Fruit fly (Drosophila melanogaster) whole organism, prepupa: Measurements from ENCODE around the gene axo.
A peak's percentile ranks its signal among the peaks of the same experiment; 100 is the strongest.

Source experiments
- Blimp-1 ChIP-seq: fragments of 200-800 bp; sonication (Bioruptor generic); optimal IDR thresholded peaks from 3 replicates; lab custom pipeline; 2017; ENCODE audit warnings: missing biosample characterization, missing genetic modification characterization, mild to moderate bottlenecking, moderate library complexity, missing genetic modification reagents
- CG10669 ChIP-seq: fragments of 200-800 bp; sonication (Bioruptor generic); optimal IDR thresholded peaks from 3 replicates; lab custom pipeline; 2018; ENCODE audit warnings: missing biosample characterization, mild to moderate bottlenecking, missing genetic modification characterization, moderate library complexity
- CG11294 ChIP-seq: fragments of 200-800 bp; sonication (Bioruptor generic); IDR thresholded peaks from 2 replicates; pipeline ENCODE4 v1.3.6; 2022; ENCODE audit warnings: missing biosample characterization, missing genetic modification characterization
- CG11762 ChIP-seq: fragments of 200-800 bp; sonication (Bioruptor generic); optimal IDR thresholded peaks from 3 replicates; lab custom pipeline; 2016; ENCODE audit warnings: missing biosample characterization, missing genetic modification characterization; ENCODE audit not compliant: insufficient read depth
- CG15336 ChIP-seq: fragments of 200-800 bp; sonication (Bioruptor generic); IDR thresholded peaks from 2 replicates; pipeline ENCODE4 v1.3.6; 2022; ENCODE audit warnings: missing biosample characterization, missing genetic modification characterization
- CG1621 ChIP-seq: fragments of 200-800 bp; sonication (Bioruptor generic); optimal IDR thresholded peaks from 3 replicates; lab custom pipeline; 2018; ENCODE audit warnings: missing biosample characterization, mild to moderate bottlenecking, missing genetic modification characterization
- CG16779 ChIP-seq: fragments of 200-800 bp; sonication (Bioruptor generic); optimal IDR thresholded peaks from 3 replicates; lab custom pipeline; 2017; ENCODE audit warnings: missing biosample characterization, mild to moderate bottlenecking, missing genetic modification characterization
- CG3032 ChIP-seq: fragments of 200-800 bp; optimal IDR thresholded peaks from 2 replicates; lab custom pipeline; 2019; ENCODE audit warnings: missing biosample characterization, mild to moderate bottlenecking, missing genetic modification characterization, moderate library complexity
- CG31627 ChIP-seq: fragments of 200-800 bp; sonication (Bioruptor generic); optimal IDR thresholded peaks from 3 replicates; lab custom pipeline; 2016; ENCODE audit warnings: missing biosample characterization, missing genetic modification characterization
- CG32006 ChIP-seq: fragments of 200-800 bp; sonication (Bioruptor generic); optimal IDR thresholded peaks from 3 replicates; lab custom pipeline; 2017; ENCODE audit warnings: missing biosample characterization, mild to moderate bottlenecking, missing genetic modification characterization
- CG34406 ChIP-seq: fragments of 200-800 bp; sonication (Bioruptor generic); optimal IDR thresholded peaks from 3 replicates; lab custom pipeline; 2016; ENCODE audit warnings: missing biosample characterization, missing genetic modification characterization
- CG3919 ChIP-seq: fragments of 200-800 bp; sonication (Bioruptor generic); optimal IDR thresholded peaks from 3 replicates; lab custom pipeline; 2016; ENCODE audit warnings: missing biosample characterization, missing genetic modification characterization
- CG4318 ChIP-seq: fragments of 200-800 bp; sonication (Bioruptor generic); optimal IDR thresholded peaks from 3 replicates; lab custom pipeline; 2017; ENCODE audit warnings: missing biosample characterization, mild to moderate bottlenecking, missing genetic modification characterization
- CG6163 ChIP-seq: fragments of 200-800 bp; sonication (Bioruptor generic); IDR thresholded peaks from 3 replicates; pipeline ENCODE4 v1.3.6; 2022; ENCODE audit warnings: missing biosample characterization, missing genetic modification characterization
- CG6276 ChIP-seq: fragments of 200-800 bp; sonication (Bioruptor generic); optimal IDR thresholded peaks from 2 replicates; lab custom pipeline; 2017; ENCODE audit warnings: missing biosample characterization, mild to moderate bottlenecking, missing genetic modification characterization
- CG6792 ChIP-seq: fragments of 200-800 bp; sonication (Bioruptor generic); optimal IDR thresholded peaks from 3 replicates; lab custom pipeline; 2016; ENCODE audit warnings: missing biosample characterization, missing genetic modification characterization
- CG6808 ChIP-seq: fragments of 200-800 bp; sonication (Bioruptor generic); optimal IDR thresholded peaks from 3 replicates; lab custom pipeline; 2017; ENCODE audit warnings: missing biosample characterization, missing genetic modification characterization, mild to moderate bottlenecking, moderate library complexity, missing genetic modification reagents
- CG6854 ChIP-seq: fragments of 200-800 bp; sonication (Bioruptor generic); optimal IDR thresholded peaks from 2 replicates; lab custom pipeline; 2017; ENCODE audit warnings: missing biosample characterization, mild to moderate bottlenecking, missing genetic modification characterization
- CG7368 ChIP-seq: fragments of 200-800 bp; sonication (Bioruptor generic); optimal IDR thresholded peaks from 3 replicates; lab custom pipeline; 2016; ENCODE audit warnings: missing biosample characterization, missing genetic modification characterization
- CG8119 ChIP-seq: fragments of 200-800 bp; sonication (Bioruptor generic); IDR thresholded peaks from 3 replicates; pipeline ENCODE4 v1.3.6; 2022; ENCODE audit warnings: missing biosample characterization, missing genetic modification characterization
- CG8319 ChIP-seq: fragments of 200-800 bp; sonication (Bioruptor generic); optimal IDR thresholded peaks from 3 replicates; lab custom pipeline; 2016; ENCODE audit warnings: missing biosample characterization, missing genetic modification characterization
- CG8632 ChIP-seq: fragments of 200-800 bp; sonication (Bioruptor generic); optimal IDR thresholded peaks from 3 replicates; lab custom pipeline; 2016; ENCODE audit warnings: missing biosample characterization, missing genetic modification characterization
- CG9139 ChIP-seq: fragments of 200-800 bp; sonication (Bioruptor generic); optimal IDR thresholded peaks from 3 replicates; lab custom pipeline; 2017; ENCODE audit warnings: missing biosample characterization, mild to moderate bottlenecking, missing genetic modification characterization
- Eip78C ChIP-seq: fragments of 200-800 bp; sonication (Bioruptor generic); peaks from one replicate; lab custom pipeline; 2016; ENCODE audit warnings: missing biosample characterization, missing genetic modification characterization
- Eip93F ChIP-seq: fragments of 200-800 bp; sonication (Bioruptor generic); optimal IDR thresholded peaks from 2 replicates; lab custom pipeline; 2016; ENCODE audit warnings: missing biosample characterization, mild to moderate bottlenecking, missing genetic modification characterization
- Ets21C ChIP-seq: fragments of 200-800 bp; sonication (Bioruptor generic); optimal IDR thresholded peaks from 3 replicates; lab custom pipeline; 2016; ENCODE audit warnings: missing biosample characterization, missing genetic modification characterization
- Ets96B ChIP-seq: fragments of 200-800 bp; optimal IDR thresholded peaks from 2 replicates; lab custom pipeline; 2019; ENCODE audit warnings: missing biosample characterization, mild to moderate bottlenecking, missing genetic modification characterization, moderate library complexity
- Gug ChIP-seq: fragments of 200-800 bp; sonication (Bioruptor generic); IDR thresholded peaks from 2 replicates; pipeline ENCODE4 v1.3.6; 2022; ENCODE audit warnings: missing biosample characterization, missing genetic modification characterization
- Hr39 ChIP-seq: fragments of 200-800 bp; sonication (Bioruptor generic); optimal IDR thresholded peaks from 2 replicates; lab custom pipeline; 2016; ENCODE audit warnings: missing biosample characterization, missing genetic modification characterization
- Hr4 ChIP-seq: fragments of 200-800 bp; sonication (Bioruptor generic); optimal IDR thresholded peaks from 3 replicates; lab custom pipeline; 2016; ENCODE audit warnings: missing biosample characterization, missing genetic modification characterization
- Lpt ChIP-seq: fragments of 200-800 bp; sonication (Bioruptor generic); optimal IDR thresholded peaks from 3 replicates; lab custom pipeline; 2016; ENCODE audit warnings: missing biosample characterization, missing genetic modification characterization
- Met ChIP-seq: fragments of 200-800 bp; sonication (Bioruptor generic); optimal IDR thresholded peaks from 3 replicates; lab custom pipeline; 2016; ENCODE audit warnings: missing biosample characterization, missing genetic modification characterization
- OdsH ChIP-seq: fragments of 200-800 bp; sonication (Bioruptor generic); optimal IDR thresholded peaks from 3 replicates; lab custom pipeline; 2016; ENCODE audit warnings: missing biosample characterization, missing genetic modification characterization
- Smox ChIP-seq: fragments of 200-800 bp; sonication (Bioruptor generic); optimal IDR thresholded peaks from 3 replicates; lab custom pipeline; 2016; ENCODE audit warnings: missing biosample characterization, missing genetic modification characterization
- Sox102F ChIP-seq: fragments of 200-800 bp; sonication (Bioruptor generic); optimal IDR thresholded peaks from 2 replicates; lab custom pipeline; 2016; ENCODE audit warnings: missing biosample characterization, mild to moderate bottlenecking, missing genetic modification characterization
- Sox15 ChIP-seq: fragments of 200-800 bp; sonication (Bioruptor generic); optimal IDR thresholded peaks from 3 replicates; lab custom pipeline; 2016; ENCODE audit warnings: missing biosample characterization, missing genetic modification characterization
- acj6 ChIP-seq: fragments of 200-800 bp; sonication (Bioruptor generic); optimal IDR thresholded peaks from 3 replicates; lab custom pipeline; 2016; ENCODE audit warnings: missing biosample characterization, missing genetic modification characterization
- dsx ChIP-seq: fragments of 200-800 bp; optimal IDR thresholded peaks from 3 replicates; lab custom pipeline; 2019; ENCODE audit warnings: missing biosample characterization, mild to moderate bottlenecking, missing genetic modification characterization, moderate library complexity; ENCODE audit not compliant: poor library complexity, severe bottlenecking
- esn ChIP-seq: fragments of 200-800 bp; sonication (Bioruptor generic); optimal IDR thresholded peaks from 2 replicates; lab custom pipeline; 2016; ENCODE audit warnings: missing biosample characterization, mild to moderate bottlenecking, missing genetic modification characterization, moderate library complexity
- fd59A ChIP-seq: fragments of 200-800 bp; sonication (Bioruptor generic); optimal IDR thresholded peaks from 2 replicates; lab custom pipeline; 2017; ENCODE audit warnings: missing biosample characterization, mild to moderate bottlenecking, missing genetic modification characterization, missing genetic modification reagents
- fd85E ChIP-seq: fragments of 200-800 bp; sonication (Bioruptor generic); optimal IDR thresholded peaks from 3 replicates; lab custom pipeline; 2016; ENCODE audit warnings: missing biosample characterization, missing genetic modification characterization
- fkh ChIP-seq: fragments of 200-800 bp; sonication (Bioruptor generic); optimal IDR thresholded peaks from 3 replicates; lab custom pipeline; 2017; ENCODE audit warnings: missing biosample characterization, mild to moderate bottlenecking, missing genetic modification characterization, moderate library complexity
- lz ChIP-seq: fragments of 200-800 bp; sonication (Bioruptor generic); optimal IDR thresholded peaks from 3 replicates; lab custom pipeline; 2016; ENCODE audit warnings: missing biosample characterization, missing genetic modification characterization
- net ChIP-seq: fragments of 200-800 bp; sonication (Bioruptor generic); optimal IDR thresholded peaks from 3 replicates; lab custom pipeline; 2016; ENCODE audit warnings: missing biosample characterization, missing genetic modification characterization
- pdm3 ChIP-seq: fragments of 200-800 bp; sonication (Bioruptor generic); optimal IDR thresholded peaks from 3 replicates; lab custom pipeline; 2016; ENCODE audit warnings: missing biosample characterization, missing genetic modification characterization
- ss ChIP-seq, 2 experiments: fragments of 200-800 bp; sonication (Bioruptor generic); optimal IDR thresholded peaks; 2 replicates in 1 of 2; 3 replicates in 1 of 2; lab custom pipeline; 2017 to 2018; ENCODE audit warnings: mild to moderate bottlenecking in 2 of 2, missing biosample characterization in 2 of 2, missing genetic modification characterization in 2 of 2, moderate library complexity in 1 of 2
- topi ChIP-seq: fragments of 200-800 bp; sonication (Bioruptor generic); optimal IDR thresholded peaks from 3 replicates; lab custom pipeline; 2016; ENCODE audit warnings: missing biosample characterization, missing genetic modification characterization
- vri ChIP-seq: fragments of 200-800 bp; sonication (Bioruptor generic); optimal IDR thresholded peaks from 3 replicates; lab custom pipeline; 2016; ENCODE audit warnings: missing biosample characterization, mild to moderate bottlenecking, missing genetic modification characterization

The axo gene

DNA sequence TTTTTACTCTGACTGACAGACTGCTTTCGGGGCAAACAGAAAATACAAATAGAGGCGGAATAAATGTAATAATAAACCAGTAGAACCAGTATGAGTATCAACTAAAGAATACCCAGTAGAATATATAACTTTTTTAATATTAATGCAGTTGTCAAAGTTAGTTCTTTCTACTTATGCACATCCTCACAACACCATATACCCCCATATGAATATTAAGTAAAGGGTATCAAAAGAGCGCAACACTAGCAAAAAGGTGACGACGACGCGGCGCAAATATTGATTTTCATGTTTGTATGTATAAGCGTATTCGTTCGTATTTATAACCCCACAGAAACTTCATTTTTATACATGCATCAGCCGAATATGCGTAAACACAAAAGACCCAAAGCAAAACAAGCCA, 74.0 kb downstream of the axo start (continued):
- peak; percentile 71 for TF ChIP-seq CG6808
- peak; percentile 42 for TF ChIP-seq CG4318 (GFP tag; lab: Kevin White, UChicago)
- TF ChIP-seq Hr4 (GFP tag; lab: Kevin White, UChicago): peak; percentile 79
- TF ChIP-seq OdsH: peak; percentile 84
- peak; percentile 81 for TF ChIP-seq Met (GFP tag; lab: Kevin White, UChicago)
- TF ChIP-seq CG31627 (GFP tag; lab: Kevin White, UChicago): peak; percentile 77
- peak; percentile 63 for TF ChIP-seq fd59A (GFP tag; lab: Kevin White, UChicago)
- TF ChIP-seq Eip93F (GFP tag; lab: Kevin White, UChicago): no peak
- TF ChIP-seq, all 60 proteins: peak for 58

DNA sequence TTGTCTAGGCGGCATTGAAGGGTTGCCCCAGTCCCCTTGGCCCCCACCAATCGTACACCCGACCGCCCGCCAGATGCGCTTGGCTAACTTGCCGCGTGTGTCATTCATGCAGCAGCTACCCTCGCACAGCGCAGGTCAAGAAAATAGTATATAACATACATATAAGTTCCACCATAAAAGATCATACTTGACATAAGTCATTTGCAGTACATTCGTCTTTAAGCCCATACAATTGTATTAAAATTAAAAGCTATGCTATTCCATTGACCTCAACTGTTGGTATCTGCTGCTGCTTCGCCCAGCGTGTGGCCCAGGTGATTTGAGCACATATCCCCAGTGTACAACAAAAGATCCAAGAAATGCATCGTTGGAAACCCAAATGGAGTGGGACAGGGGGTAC, 75.8 kb downstream of the axo start:
- TF ChIP-seq fd59A (GFP tag; lab: Kevin White, UChicago) (peak; percentile 74), pdm3 (GFP tag; lab: Kevin White, UChicago) (peak; percentile 82), CG6808 (peak; percentile 81), net (GFP tag; lab: Kevin White, UChicago) (peak; percentile 84), esn (GFP tag; lab: Kevin White, UChicago) (peak; percentile 65), CG10669 (GFP tag; lab: Kevin White, UChicago) (peak; percentile 85), CG3919 (GFP tag; lab: Kevin White, UChicago) (peak; percentile 90), CG7368 (peak; percentile 77), Eip78C (peak; percentile 96), Hr39 (peak; percentile 70), Blimp-1 (no peak), Gug (peak; percentile 83), CG6276 (GFP tag; lab: Kevin White, UChicago) (peak; percentile 80), CG11294 (peak; percentile 85), CG32006 (GFP tag; lab: Kevin White, UChicago) (peak; percentile 86), dsx (GFP tag; lab: Kevin White, UChicago) (peak; percentile 85), CG6854 (GFP tag; lab: Kevin White, UChicago) (no peak), fkh (GFP tag; lab: Kevin White, UChicago) (no peak), Lpt (GFP tag; lab: Kevin White, UChicago) (peak; percentile 81), CG8119 (GFP tag; lab: Robert Waterston, UW) (peak; percentile 89), Ets21C (GFP tag; lab: Kevin White, UChicago) (peak; percentile 40), acj6 (GFP tag; lab: Kevin White, UChicago) (peak; percentile 83), CG31627 (GFP tag; lab: Kevin White, UChicago) (peak; percentile 61), CG3032 (tag; lab: Kevin White, UChicago) (peak; percentile 80), CG16779 (tag; lab: Kevin White, UChicago) (peak; percentile 48), vri (GFP tag; lab: Kevin White, UChicago) (peak; percentile 27), CG4318 (GFP tag; lab: Kevin White, UChicago) (peak; percentile 72), ss (GFP tag; optimal IDR thresholded peaks at IDR 0.05; lab: Kevin White, UChicago) (peak; percentile 77 to 82), CG15336 (GFP tag; lab: Robert Waterston, UW) (peak; percentile 91), Hr4 (GFP tag; lab: Kevin White, UChicago) (peak; percentile 88), CG34406 (GFP tag; lab: Kevin White, UChicago) (peak; percentile 79), Sox15 (GFP tag; lab: Kevin White, UChicago) (peak; percentile 68), CG6792 (GFP tag; lab: Kevin White, UChicago) (peak; percentile 79), CG8632 (GFP tag; lab: Kevin White, UChicago) (peak; percentile 71), Ets96B (tag; lab: Kevin White, UChicago) (peak; percentile 81), CG8319 (GFP tag; lab: Kevin White, UChicago) (peak; percentile 55), Sox102F (peak; percentile 29), CG11762 (GFP tag; lab: Kevin White, UChicago) (peak; percentile 82), CG9139 (GFP tag; lab: Kevin White, UChicago) (peak; percentile 80), fd85E (GFP tag; lab: Kevin White, UChicago) (peak; percentile 26), OdsH (peak; percentile 88), topi (GFP tag; lab: Kevin White, UChicago) (peak; percentile 72), Smox (GFP tag; lab: Kevin White, UChicago) (peak; percentile 58), CG1621 (tag; lab: Kevin White, UChicago) (peak; percentile 84), Met (GFP tag; lab: Kevin White, UChicago) (peak; percentile 61), CG6163 (GFP tag; lab: Robert Waterston, UW) (peak; percentile 95), Eip93F (GFP tag; lab: Kevin White, UChicago) (no peak), lz (peak; percentile 55)
